Worm (Caenorhabditis elegans) whole organism, L1 larva: Measurements from ENCODE around the gene mrp-6.

Source experiments
- C16A3.4 ChIP-seq: fragments of 150-350 bp; optimal IDR thresholded peaks from 2 replicates; lab custom pipeline; 2014; ENCODE audit warnings: missing biosample characterization, missing genetic modification characterization
- C34B4.2 ChIP-seq: sonication (generic microtip); optimal IDR thresholded peaks from 2 replicates; lab custom pipeline; 2017; ENCODE audit warnings: mild to moderate bottlenecking, missing genetic modification characterization, missing compliant biosample characterization
- Y116A8C.19 ChIP-seq: sonication (generic microtip); optimal IDR thresholded peaks from 2 replicates; lab custom pipeline; 2016; ENCODE audit warnings: missing compliant biosample characterization, missing genetic modification characterization, borderline replicate concordance
- aly-2 ChIP-seq: fragments of 150-350 bp; optimal IDR thresholded peaks from 2 replicates; lab custom pipeline; 2014; ENCODE audit warnings: missing biosample characterization, missing genetic modification characterization
- ama-1 ChIP-seq: fragments of 150-350 bp; optimal IDR thresholded peaks from 2 replicates; lab custom pipeline; 2014
- blmp-1 ChIP-seq: fragments of 150-350 bp; optimal IDR thresholded peaks from 2 replicates; lab custom pipeline; 2014; ENCODE audit warnings: missing biosample characterization, missing genetic modification characterization
- ceh-8 ChIP-seq: fragments of 200-800 bp; sonication (Bioruptor generic); optimal IDR thresholded peaks from 2 replicates; lab custom pipeline; 2018; ENCODE audit warnings: mild to moderate bottlenecking, missing genetic modification characterization, moderate library complexity, missing compliant biosample characterization
- ceh-88 ChIP-seq: fragments of 200-800 bp; sonication (Bioruptor generic); IDR thresholded peaks from 2 replicates; pipeline ENCODE4 v1.3.6; 2022; ENCODE audit warnings: missing genetic modification characterization, missing compliant biosample characterization
- dsc-1 ChIP-seq: sonication (generic microtip); optimal IDR thresholded peaks from 2 replicates; lab custom pipeline; 2016; ENCODE audit warnings: mild to moderate bottlenecking, missing genetic modification characterization, missing compliant biosample characterization
- efl-1 ChIP-seq, 4 experiments: fragments of 150-350 bp; optimal IDR thresholded peaks in 3 of 4; peaks in 1 of 4; 1 replicate in 1 of 4; 2 replicates in 3 of 4; lab custom pipeline; 2014; ENCODE audit warnings: missing biosample characterization in 2 of 4, missing genetic modification characterization in 2 of 4, missing genetic modification reagents in 2 of 4
- efl-3 ChIP-seq: fragments of 200-800 bp; sonication (Bioruptor generic); optimal IDR thresholded peaks from 2 replicates; lab custom pipeline; 2018; ENCODE audit warnings: mild to moderate bottlenecking, missing genetic modification characterization, missing compliant biosample characterization
- egl-13 ChIP-seq: sonication (generic microtip); optimal IDR thresholded peaks from 2 replicates; lab custom pipeline; 2016; ENCODE audit warnings: missing genotype, missing genetic modification reagents, missing genetic modification characterization, missing compliant biosample characterization
- egl-27 ChIP-seq, 2 experiments: fragments of 150-350 bp in 1 of 2; sonication (generic microtip); optimal IDR thresholded peaks; 3 replicates each; lab custom pipeline; 2017 to 2018; ENCODE audit warnings: missing biosample characterization in 2 of 2, missing genetic modification characterization in 2 of 2, missing genetic modification reagents in 2 of 2
- elt-2 ChIP-seq: sonication (generic microtip); optimal IDR thresholded peaks from 2 replicates; lab custom pipeline; 2016; ENCODE audit warnings: missing genetic modification characterization, mild to moderate bottlenecking, inconsistent platforms, missing compliant biosample characterization, missing genetic modification reagents
- ets-5 ChIP-seq: fragments of 200-800 bp; sonication (Bioruptor generic); IDR thresholded peaks from 2 replicates; pipeline ENCODE4 v1.3.6; 2022; ENCODE audit warnings: missing genetic modification characterization, missing compliant biosample characterization
- fkh-10 ChIP-seq: sonication (generic microtip); optimal IDR thresholded peaks from 2 replicates; lab custom pipeline; 2017; ENCODE audit warnings: missing biosample characterization, missing genetic modification reagents, missing genetic modification characterization
- fkh-4 ChIP-seq: sonication (generic microtip); optimal IDR thresholded peaks from 2 replicates; lab custom pipeline; 2016; ENCODE audit warnings: missing compliant biosample characterization, missing genetic modification characterization, borderline replicate concordance
- fkh-8 ChIP-seq: sonication (generic microtip); optimal IDR thresholded peaks from 2 replicates; lab custom pipeline; 2016; ENCODE audit warnings: mild to moderate bottlenecking, missing genetic modification characterization, missing compliant biosample characterization
- grh-1 ChIP-seq: fragments of 200-800 bp; sonication (Bioruptor generic); IDR thresholded peaks from 2 replicates; pipeline ENCODE4 v1.3.6; 2022; ENCODE audit warnings: missing genetic modification reagents, missing genetic modification characterization, missing compliant biosample characterization
- irx-1 ChIP-seq: sonication (generic microtip); optimal IDR thresholded peaks from 2 replicates; lab custom pipeline; 2016; ENCODE audit warnings: missing genetic modification characterization, missing compliant biosample characterization
- lin-14 ChIP-seq: fragments of 200-800 bp; sonication (Bioruptor generic); optimal IDR thresholded peaks from 2 replicates; lab custom pipeline; 2018; ENCODE audit warnings: mild to moderate bottlenecking, missing genetic modification characterization, moderate library complexity, missing compliant biosample characterization
- lin-15B ChIP-seq: fragments of 150-350 bp; sonication (generic microtip); optimal IDR thresholded peaks from 3 replicates; lab custom pipeline; 2014; ENCODE audit warnings: missing biosample characterization, missing genetic modification characterization
- lin-35 ChIP-seq, 2 experiments: fragments of 150-350 bp; optimal IDR thresholded peaks; 2 replicates each; lab custom pipeline; 2014; ENCODE audit warnings: missing biosample characterization in 2 of 2, missing genetic modification characterization in 2 of 2, missing genetic modification reagents in 2 of 2
- lin-39 ChIP-seq: fragments of 150-350 bp; optimal IDR thresholded peaks from 2 replicates; lab custom pipeline; 2014; ENCODE audit warnings: missing biosample characterization, missing genetic modification reagents, missing genetic modification characterization
- mab-9 ChIP-seq: fragments of 200-800 bp; sonication (Bioruptor generic); IDR thresholded peaks from 2 replicates; pipeline ENCODE4 v1.3.6; 2022; ENCODE audit warnings: missing genetic modification reagents, missing genetic modification characterization, missing compliant biosample characterization
- mef-2 ChIP-seq: fragments of 150-350 bp; optimal IDR thresholded peaks from 2 replicates; lab custom pipeline; 2014; ENCODE audit warnings: missing biosample characterization, missing genetic modification characterization
- nhr-12 ChIP-seq: sonication (generic microtip); optimal IDR thresholded peaks from 2 replicates; lab custom pipeline; 2017; ENCODE audit warnings: missing biosample characterization, missing genetic modification characterization
- nhr-19 ChIP-seq: fragments of 200-800 bp; sonication (Bioruptor generic); conservative IDR thresholded peaks from 2 replicates; pipeline ENCODE4 v1.3.6; 2022; ENCODE audit warnings: missing genetic modification characterization, missing compliant biosample characterization
- nhr-71 ChIP-seq: sonication (generic microtip); optimal IDR thresholded peaks from 2 replicates; lab custom pipeline; 2016; ENCODE audit warnings: mild to moderate bottlenecking, missing genetic modification characterization, moderate library complexity, missing compliant biosample characterization
- nhr-76 ChIP-seq: sonication (generic microtip); optimal IDR thresholded peaks from 2 replicates; lab custom pipeline; 2017; ENCODE audit warnings: missing biosample characterization, missing genetic modification characterization
- nhr-77 ChIP-seq: fragments of 150-350 bp; optimal IDR thresholded peaks from 2 replicates; lab custom pipeline; 2014; ENCODE audit warnings: missing biosample characterization, missing genetic modification characterization
- nhr-84 ChIP-seq: sonication (generic microtip); optimal IDR thresholded peaks from 2 replicates; lab custom pipeline; 2017; ENCODE audit warnings: missing biosample characterization, missing genetic modification characterization
- nhr-85 ChIP-seq: sonication (generic microtip); peaks from one replicate; lab custom pipeline; 2016; ENCODE audit warnings: missing genetic modification characterization, inconsistent platforms, missing compliant biosample characterization
- nhr-90 ChIP-seq: sonication (generic microtip); optimal IDR thresholded peaks from 2 replicates; lab custom pipeline; 2016; ENCODE audit warnings: mild to moderate bottlenecking, missing genetic modification characterization, missing compliant biosample characterization; ENCODE audit not compliant: poor library complexity
- pax-3 ChIP-seq: fragments of 200-800 bp; sonication (Bioruptor generic); optimal IDR thresholded peaks from 2 replicates; lab custom pipeline; 2018; ENCODE audit warnings: mild to moderate bottlenecking, missing genetic modification characterization, moderate library complexity, missing compliant biosample characterization
- snpc-4 ChIP-seq: fragments of 150-350 bp; optimal IDR thresholded peaks from 2 replicates; lab custom pipeline; 2014; ENCODE audit warnings: missing biosample characterization, missing genetic modification characterization
- snu-23 ChIP-seq: sonication (generic microtip); optimal IDR thresholded peaks from 2 replicates; lab custom pipeline; 2016; ENCODE audit warnings: missing genetic modification characterization, missing compliant biosample characterization
- unc-62 ChIP-seq: fragments of 150-350 bp; optimal IDR thresholded peaks from 2 replicates; lab custom pipeline; 2014; ENCODE audit warnings: missing biosample characterization, missing genetic modification reagents, missing genetic modification characterization
- unc-86 ChIP-seq: sonication (generic microtip); optimal IDR thresholded peaks from 2 replicates; lab custom pipeline; 2016; ENCODE audit warnings: missing genetic modification characterization, missing compliant biosample characterization
- xbp-1 ChIP-seq: sonication (generic microtip); optimal IDR thresholded peaks from 2 replicates; lab custom pipeline; 2016; ENCODE audit warnings: missing genetic modification characterization, missing compliant biosample characterization
- zag-1 ChIP-seq: fragments of 150-350 bp; optimal IDR thresholded peaks from 2 replicates; lab custom pipeline; 2014; ENCODE audit warnings: missing biosample characterization, missing genetic modification characterization
- ztf-11 ChIP-seq, 2 experiments: sonication (generic microtip); optimal IDR thresholded peaks; 2 replicates each; lab custom pipeline; 2016 to 2017; ENCODE audit warnings: missing genetic modification characterization in 2 of 2, missing biosample characterization in 1 of 2, missing compliant biosample characterization in 1 of 2

The mrp-6 gene

DNA sequence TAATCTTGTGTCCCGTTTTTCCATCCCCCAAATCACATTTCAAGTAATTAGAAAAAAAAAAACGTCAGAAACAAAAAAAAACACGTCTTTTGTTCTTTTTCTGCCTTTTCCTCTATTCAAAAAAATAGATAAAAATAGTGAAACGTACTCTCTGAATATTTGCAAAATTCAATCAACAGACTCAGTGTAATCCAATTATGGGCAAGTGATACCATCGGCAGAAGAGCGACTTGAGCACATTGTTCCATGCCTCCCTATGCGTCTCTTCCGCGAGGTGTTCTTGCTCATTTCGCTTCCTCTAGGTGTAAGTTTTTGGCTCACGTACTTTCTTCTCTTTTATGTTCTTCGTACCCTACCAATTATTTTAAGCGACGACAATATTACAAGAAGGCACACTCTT is 23.2 kb downstream of the mrp-6 start, which contains the start of gene ZK470.1:
Gene ZK470.1 (plus strand): TSS at position 301 of the 400 bp plus-strand sequence.
- TF ChIP-seq nhr-84 (no peak), unc-62 (GFP tag; lab: Kevin White, UChicago) (no peak), snpc-4 (tag; lab: Kevin White, UChicago) (no peak), lin-14 (peak; percentile 9), lin-15B (tag; lab: Kevin White, UChicago) (no peak)

ce11 chrX:4161938-4162337 is 24.6 kb downstream of the mrp-6 start:
- TF ChIP-seq unc-86 (tag; lab: Kevin White, UChicago) (no peak), lin-39 (tag; lab: Kevin White, UChicago) (no peak), ama-1 (lab: Kevin White, UChicago) (no peak), nhr-90 (tag; lab: Kevin White, UChicago) (no peak), fkh-8 (no peak), mab-9 (GFP tag; lab: Robert Waterston, UW) (no peak), lin-14 (peak; percentile 39), ceh-8 (no peak), fkh-10 (no peak), nhr-12 (no peak), zag-1 (no peak), elt-2 (no peak), Y116A8C.19 (tag; lab: Kevin White, UChicago) (no peak), nhr-85 (tag; lab: Kevin White, UChicago) (peak; percentile 62), xbp-1 (tag; lab: Kevin White, UChicago) (no peak), egl-27 (tag; optimal IDR thresholded peaks at IDR 0.05; lab: Kevin White, UChicago) (no peak), nhr-19 (GFP tag; lab: Robert Waterston, UW) (no peak), snu-23 (no peak), nhr-76 (tag; lab: Kevin White, UChicago) (no peak), nhr-71 (tag; lab: Kevin White, UChicago) (peak; percentile 0), blmp-1 (tag; lab: Kevin White, UChicago) (peak; percentile 50)

ce11 chrX:4159929-4160328 is 26.6 kb downstream of the mrp-6 start:
- TF ChIP-seq nhr-71 (tag; lab: Kevin White, UChicago) (no peak), dsc-1 (tag; lab: Kevin White, UChicago) (no peak), nhr-77 (tag; lab: Kevin White, UChicago) (no peak), nhr-19 (GFP tag; lab: Robert Waterston, UW) (no peak), C34B4.2 (tag; lab: Kevin White, UChicago) (no peak), efl-3 (no peak), ceh-88 (GFP tag; lab: Robert Waterston, UW) (no peak), pax-3 (tag; lab: Kevin White, UChicago) (no peak), grh-1 (GFP tag; lab: Robert Waterston, UW) (no peak), fkh-4 (tag; lab: Kevin White, UChicago) (no peak), ceh-8 (no peak), nhr-76 (tag; lab: Kevin White, UChicago) (no peak), nhr-85 (tag; lab: Kevin White, UChicago) (no peak), fkh-8 (no peak), lin-35 (GFP tag; optimal IDR thresholded peaks at IDR 0.05; lab: Kevin White, UChicago) (no peak)

- peak; percentile 13 for TF ChIP-seq lin-14
- TF ChIP-seq C16A3.4 (tag; lab: Kevin White, UChicago) = no peak
- TF ChIP-seq unc-86 (tag; lab: Kevin White, UChicago) = no peak
- TF ChIP-seq egl-13 = no peak
- no peak for TF ChIP-seq fkh-4 (tag; lab: Kevin White, UChicago)
- no peak for TF ChIP-seq mef-2 (tag; lab: Kevin White, UChicago)
- no peak for TF ChIP-seq ets-5 (GFP tag; lab: Robert Waterston, UW)
- no peak for TF ChIP-seq efl-1 (optimal IDR thresholded peaks at IDR 0.05; lab: Kevin White, UChicago)
- TF ChIP-seq efl-1 (GFP tag; optimal IDR thresholded peaks at IDR 0.05 in 1 of 2; lab: Kevin White, UChicago) = peak in 1 of 2 experiments; percentile 60
- TF ChIP-seq ztf-11 (tag; optimal IDR thresholded peaks at IDR 0.05; lab: Kevin White, UChicago) = no peak
- peak; percentile 32 for TF ChIP-seq blmp-1 (tag; lab: Kevin White, UChicago)
- no peak for TF ChIP-seq aly-2 (tag; lab: Kevin White, UChicago)
- TF ChIP-seq irx-1 (tag; lab: Kevin White, UChicago) = no peak
- TF ChIP-seq xbp-1 (tag; lab: Kevin White, UChicago) = no peak
- TF ChIP-seq egl-27 (tag; optimal IDR thresholded peaks at IDR 0.05; lab: Kevin White, UChicago) = no peak
Measured at ce11 chrX:4159185-4159871, 27.2 kb downstream of the mrp-6 start.
